Fruit fly (Drosophila melanogaster): Measurements from ENCODE around the gene CG7906.

- TF ChIP-seq psq (optimal IDR thresholded peaks at IDR 0.05) (no peak), insv (optimal IDR thresholded peaks at IDR 0.05) (no peak), h (optimal IDR thresholded peaks at IDR 0.05) (no peak), ttk (optimal IDR thresholded peaks at IDR 0.05) (no peak), Sin3A (optimal IDR thresholded peaks at IDR 0.05) (no peak)
Measured at dm6 chr3L:14195714-14196113, 40.7 kb upstream of the CG7906 start.
